Fruit fly (Drosophila melanogaster) whole organism, wandering third instar larva: ENCODE results near the gene CG13461.

Experiments used
- Abd-B ChIP-seq: fragments of >200 bp; optimal IDR thresholded peaks from 2 replicates; lab custom pipeline; 2017; ENCODE audit warnings: missing biosample characterization, missing genetic modification characterization
- CG32264 ChIP-seq: fragments of 200-800 bp; sonication (Bioruptor generic); optimal IDR thresholded peaks from 2 replicates; lab custom pipeline; 2016; ENCODE audit warnings: missing biosample characterization, missing genetic modification characterization
- CG9705 ChIP-seq: fragments of 200-800 bp; sonication (Bioruptor generic); optimal IDR thresholded peaks from 2 replicates; lab custom pipeline; 2018; ENCODE audit warnings: missing biosample characterization, mild to moderate bottlenecking, missing genetic modification characterization
- CrebA ChIP-seq: fragments of 200-800 bp; sonication (Bioruptor generic); optimal IDR thresholded peaks from 2 replicates; lab custom pipeline; 2016; ENCODE audit warnings: missing biosample characterization, mild to moderate bottlenecking, missing genetic modification characterization, borderline replicate concordance
- Dfd ChIP-seq: fragments of >200 bp; optimal IDR thresholded peaks from 2 replicates; lab custom pipeline; 2017; ENCODE audit warnings: missing biosample characterization, missing genetic modification characterization
- Dif ChIP-seq: fragments of 200-275, 200-300 bp; sonication (Bioruptor generic); optimal IDR thresholded peaks from 2 replicates; lab custom pipeline; 2018; ENCODE audit warnings: missing biosample characterization, missing genetic modification characterization; ENCODE audit not compliant: partially characterized antibody
- GATAd ChIP-seq: sonication (Bioruptor generic); optimal IDR thresholded peaks from 2 replicates; lab custom pipeline; 2016; ENCODE audit warnings: missing biosample characterization, missing genetic modification characterization
- HLH106 ChIP-seq: fragments of 200-800 bp; optimal IDR thresholded peaks from 3 replicates; lab custom pipeline; 2019; ENCODE audit warnings: missing biosample characterization, mild to moderate bottlenecking, missing genetic modification characterization, moderate library complexity
- Hnf4 ChIP-seq: fragments of 200-800 bp; sonication (Bioruptor generic); optimal IDR thresholded peaks from 2 replicates; lab custom pipeline; 2016; ENCODE audit warnings: missing biosample characterization, mild to moderate bottlenecking, missing genetic modification characterization
- Hr78 ChIP-seq: fragments of >200 bp; optimal IDR thresholded peaks from 2 replicates; lab custom pipeline; 2017; ENCODE audit warnings: missing biosample characterization, missing genetic modification characterization
- Hr83 ChIP-seq: fragments of 200-300 bp; sonication (Bioruptor generic); optimal IDR thresholded peaks from 2 replicates; lab custom pipeline; 2016; ENCODE audit warnings: missing biosample characterization, mild to moderate bottlenecking, missing genetic modification characterization, moderate library complexity; ENCODE audit not compliant: poor library complexity, severe bottlenecking
- Jra ChIP-seq: sonication (Bioruptor generic); optimal IDR thresholded peaks from 2 replicates; lab custom pipeline; 2016; ENCODE audit warnings: missing biosample characterization, missing genetic modification characterization
- Mio ChIP-seq: sonication (Bioruptor generic); optimal IDR thresholded peaks from 2 replicates; lab custom pipeline; 2016; ENCODE audit warnings: missing biosample characterization, missing genetic modification characterization
- Myc ChIP-seq: fragments of >200 bp; optimal IDR thresholded peaks from 2 replicates; lab custom pipeline; 2017
- N ChIP-seq: fragments of >200 bp; optimal IDR thresholded peaks from 2 replicates; lab custom pipeline; 2018; ENCODE audit warnings: missing biosample characterization, missing external identifiers, missing genetic modification characterization
- OdsH ChIP-seq: fragments of 200-800 bp; sonication (Bioruptor generic); optimal IDR thresholded peaks from 2 replicates; lab custom pipeline; 2016; ENCODE audit warnings: missing biosample characterization, mild to moderate bottlenecking, missing genetic modification characterization
- Rel ChIP-seq, 2 experiments: fragments of 200-800 bp; sonication (Bioruptor generic) in 1 of 2; optimal IDR thresholded peaks; 2 replicates in 1 of 2; 3 replicates in 1 of 2; lab custom pipeline; 2016 to 2019; ENCODE audit warnings: mild to moderate bottlenecking in 2 of 2, missing biosample characterization in 2 of 2, missing genetic modification characterization in 2 of 2, moderate library complexity in 1 of 2
- Sp1 ChIP-seq: fragments of 200-800 bp; sonication (Bioruptor generic); optimal IDR thresholded peaks from 3 replicates; lab custom pipeline; 2019; ENCODE audit warnings: missing biosample characterization, mild to moderate bottlenecking, missing genetic modification characterization, moderate library complexity
- Vsx2 ChIP-seq: fragments of 200-300, 225-300 bp; sonication (Bioruptor generic); optimal IDR thresholded peaks from 2 replicates; lab custom pipeline; 2018; ENCODE audit warnings: missing biosample characterization, missing genetic modification characterization; ENCODE audit not compliant: partially characterized antibody
- br ChIP-seq: fragments of 200-800 bp; sonication (Bioruptor generic); optimal IDR thresholded peaks from 2 replicates; lab custom pipeline; 2016; ENCODE audit warnings: missing biosample characterization, missing genetic modification characterization
- brk ChIP-seq: fragments of 200-800 bp; sonication (Bioruptor generic); optimal IDR thresholded peaks from 2 replicates; lab custom pipeline; 2016; ENCODE audit warnings: missing biosample characterization, mild to moderate bottlenecking, missing genetic modification characterization
- dl ChIP-seq, 2 experiments: fragments of 175-275, 200-275 bp in 1 of 2; fragments of 200-275 bp in 1 of 2; sonication (Bioruptor generic); optimal IDR thresholded peaks; lab custom pipeline; 2018; ENCODE audit warnings: mild to moderate bottlenecking in 2 of 2, missing biosample characterization in 2 of 2, missing genetic modification characterization in 2 of 2, moderate library complexity in 2 of 2; ENCODE audit not compliant: partially characterized antibody in 2 of 2, insufficient read depth in 1 of 2
- dmrt93B ChIP-seq: fragments of 200-800 bp; sonication (Bioruptor generic); optimal IDR thresholded peaks from 2 replicates; lab custom pipeline; 2018; ENCODE audit warnings: missing biosample characterization, mild to moderate bottlenecking, missing genetic modification characterization
- dsf ChIP-seq: sonication (Bioruptor generic); optimal IDR thresholded peaks from 2 replicates; lab custom pipeline; 2016; ENCODE audit warnings: missing biosample characterization, missing genetic modification characterization, borderline replicate concordance
- ey ChIP-seq: fragments of 200-800 bp; sonication (Bioruptor generic); optimal IDR thresholded peaks from 2 replicates; lab custom pipeline; 2016; ENCODE audit warnings: missing biosample characterization, missing genetic modification characterization
- foxo ChIP-seq, 2 experiments: fragments of 200-800 bp; sonication (Bioruptor generic); optimal IDR thresholded peaks; 2 replicates in 1 of 2; 3 replicates in 1 of 2; lab custom pipeline; 2016 to 2017; ENCODE audit warnings: missing biosample characterization in 2 of 2, missing genetic modification characterization in 2 of 2
- fru ChIP-seq: fragments of 200-800 bp; sonication (Bioruptor generic); optimal IDR thresholded peaks from 3 replicates; lab custom pipeline; 2016; ENCODE audit warnings: missing biosample characterization, mild to moderate bottlenecking, missing genetic modification characterization
- h ChIP-seq: fragments of 200-800 bp; sonication (Bioruptor generic); optimal IDR thresholded peaks from 3 replicates; lab custom pipeline; 2016; ENCODE audit warnings: missing biosample characterization, mild to moderate bottlenecking, missing genetic modification characterization
- jim ChIP-seq: fragments of 175-275, 200-325 bp; sonication (Bioruptor generic); optimal IDR thresholded peaks from 2 replicates; lab custom pipeline; 2016; ENCODE audit warnings: missing biosample characterization, mild to moderate bottlenecking, missing genetic modification characterization
- lola ChIP-seq: fragments of >200 bp; optimal IDR thresholded peaks from 2 replicates; lab custom pipeline; 2017; ENCODE audit warnings: missing biosample characterization, missing genetic modification characterization
- pan ChIP-seq: fragments of >200 bp; optimal IDR thresholded peaks from 2 replicates; lab custom pipeline; 2017
- psq ChIP-seq: fragments of 200-800 bp; sonication (Bioruptor generic); optimal IDR thresholded peaks from 3 replicates; lab custom pipeline; 2017; ENCODE audit warnings: missing biosample characterization, mild to moderate bottlenecking, missing genetic modification characterization, moderate library complexity
- rgr ChIP-seq: fragments of 200-800 bp; sonication (Bioruptor generic); optimal IDR thresholded peaks from 3 replicates; lab custom pipeline; 2016; ENCODE audit warnings: missing biosample characterization, mild to moderate bottlenecking, missing genetic modification characterization
- sage ChIP-seq: fragments of 200-800 bp; sonication (Bioruptor generic); optimal IDR thresholded peaks from 2 replicates; lab custom pipeline; 2016; ENCODE audit warnings: missing biosample characterization, mild to moderate bottlenecking, missing genetic modification characterization
- sv ChIP-seq: fragments of 200-800 bp; sonication (Bioruptor generic); optimal IDR thresholded peaks from 3 replicates; lab custom pipeline; 2016; ENCODE audit warnings: missing biosample characterization, missing genetic modification characterization
- tai ChIP-seq: sonication (Bioruptor generic); optimal IDR thresholded peaks from 2 replicates; lab custom pipeline; 2016; ENCODE audit warnings: missing biosample characterization, missing genetic modification characterization
- usp ChIP-seq: fragments of >200 bp; optimal IDR thresholded peaks from 2 replicates; lab custom pipeline; 2017; ENCODE audit warnings: missing biosample characterization, missing genetic modification characterization
- woc ChIP-seq: sonication (Bioruptor generic); optimal IDR thresholded peaks from 2 replicates; lab custom pipeline; 2016; ENCODE audit warnings: missing biosample characterization, mild to moderate bottlenecking, missing genetic modification characterization

Gene CG13461

DNA sequence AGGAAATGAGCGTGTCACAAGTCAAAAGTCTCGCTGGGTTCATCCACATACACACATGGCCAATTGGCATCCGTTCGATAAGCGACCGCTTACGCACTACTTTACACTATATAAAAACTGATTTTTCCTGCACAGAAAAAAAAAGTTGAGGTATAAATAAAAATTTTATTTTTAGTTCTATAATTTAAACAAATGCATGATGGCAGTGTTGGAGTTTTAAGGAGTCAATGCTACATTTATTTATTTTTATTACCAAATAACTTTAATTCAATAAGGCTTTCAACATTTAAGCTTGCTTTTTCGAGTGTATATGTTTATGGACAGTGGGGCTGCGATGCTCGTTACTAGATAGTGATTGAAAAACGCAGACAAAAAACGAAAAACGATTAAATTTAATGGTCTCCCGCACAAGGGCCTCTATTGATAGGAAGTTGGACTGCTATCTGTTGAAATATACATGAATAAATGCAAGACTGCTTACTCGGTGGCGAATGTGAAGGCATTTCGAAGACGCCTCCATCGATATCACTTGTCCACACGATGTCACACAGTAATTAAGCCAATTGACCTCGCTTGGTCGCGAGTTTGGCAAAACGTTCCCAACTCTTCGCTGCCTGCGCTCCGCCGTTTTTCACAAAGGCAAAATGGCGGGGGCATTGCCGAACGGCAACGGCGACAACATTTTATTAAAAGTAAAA is 40.5 kb downstream of the CG13461 start:
- TF ChIP-seq jim (GFP tag; lab: Kevin White, UChicago) = no peak
- TF ChIP-seq lola (GFP tag; lab: Kevin White, UChicago) = no peak
- no peak for TF ChIP-seq GATAd (GFP tag; lab: Kevin White, UChicago)
- TF ChIP-seq Jra (GFP tag; lab: Kevin White, UChicago) = no peak
- no peak for TF ChIP-seq CrebA
- TF ChIP-seq HLH106 (tag; lab: Kevin White, UChicago) = peak; percentile 29
- no peak for TF ChIP-seq sage (GFP tag; lab: Kevin White, UChicago)
- peak; percentile 9 for TF ChIP-seq h (GFP tag; lab: Kevin White, UChicago)
- no peak for TF ChIP-seq tai (GFP tag; lab: Kevin White, UChicago)
- no peak for TF ChIP-seq OdsH (GFP tag; lab: Kevin White, UChicago)
- TF ChIP-seq dsf = no peak
- TF ChIP-seq Hr78 (GFP tag; lab: Kevin White, UChicago) = no peak
- no peak for TF ChIP-seq dmrt93B (GFP tag; lab: Kevin White, UChicago)
- TF ChIP-seq ey (GFP tag; lab: Kevin White, UChicago) = no peak
- peak; percentile 0 for TF ChIP-seq sv
- no peak for TF ChIP-seq brk (GFP tag; lab: Kevin White, UChicago)
- TF ChIP-seq CG32264 (GFP tag; lab: Kevin White, UChicago) = no peak
- peak; percentile 21 for TF ChIP-seq br
- TF ChIP-seq dl (GFP tag; optimal IDR thresholded peaks at IDR 0.05; lab: Kevin White, UChicago; ENCODE audit: insufficient read depth in 1 of 2, partially characterized antibody in 2 of 2) = no peak
- TF ChIP-seq CG9705 (GFP tag; lab: Kevin White, UChicago) = no peak
- TF ChIP-seq Myc (lab: Kevin White, UChicago) = no peak
- TF ChIP-seq woc (GFP tag; lab: Kevin White, UChicago) = no peak
- no peak for TF ChIP-seq Mio (GFP tag; lab: Kevin White, UChicago)
- no peak for TF ChIP-seq Dfd (GFP tag; lab: Kevin White, UChicago)
- no peak for TF ChIP-seq Hr83 (GFP tag; lab: Kevin White, UChicago)
- peak; percentile 43 for TF ChIP-seq rgr
- TF ChIP-seq Dif = no peak
- TF ChIP-seq foxo (GFP tag; optimal IDR thresholded peaks at IDR 0.05; lab: Kevin White, UChicago) = peak in 1 of 2 experiments; percentile 50
- TF ChIP-seq N (GFP tag; lab: Kevin White, UChicago) = no peak
- TF ChIP-seq psq (GFP tag; lab: Kevin White, UChicago) = peak; percentile 24
- TF ChIP-seq Sp1 = peak; percentile 29
- TF ChIP-seq Hnf4 = peak; percentile 5
- TF ChIP-seq Vsx2 = no peak
- TF ChIP-seq Abd-B (GFP tag; lab: Kevin White, UChicago) = no peak
- no peak for TF ChIP-seq Rel (GFP tag; optimal IDR thresholded peaks at IDR 0.05; lab: Kevin White, UChicago)
- TF ChIP-seq Rel (tag; optimal IDR thresholded peaks at IDR 0.05; lab: Kevin White, UChicago) = no peak
- TF ChIP-seq fru (GFP tag; lab: Kevin White, UChicago) = peak; percentile 24
- TF ChIP-seq usp = no peak
- TF ChIP-seq pan (lab: Kevin White, UChicago) = no peak

dm6 chr3L:15011142-15011541 is 41.1 kb downstream of the CG13461 start:
- TF ChIP-seq N (GFP tag; lab: Kevin White, UChicago) = no peak
- TF ChIP-seq Vsx2 = no peak
- TF ChIP-seq foxo (GFP tag; optimal IDR thresholded peaks at IDR 0.05; lab: Kevin White, UChicago) = no peak
- TF ChIP-seq tai (GFP tag; lab: Kevin White, UChicago) = no peak
- TF ChIP-seq Abd-B (GFP tag; lab: Kevin White, UChicago) = no peak

DNA sequence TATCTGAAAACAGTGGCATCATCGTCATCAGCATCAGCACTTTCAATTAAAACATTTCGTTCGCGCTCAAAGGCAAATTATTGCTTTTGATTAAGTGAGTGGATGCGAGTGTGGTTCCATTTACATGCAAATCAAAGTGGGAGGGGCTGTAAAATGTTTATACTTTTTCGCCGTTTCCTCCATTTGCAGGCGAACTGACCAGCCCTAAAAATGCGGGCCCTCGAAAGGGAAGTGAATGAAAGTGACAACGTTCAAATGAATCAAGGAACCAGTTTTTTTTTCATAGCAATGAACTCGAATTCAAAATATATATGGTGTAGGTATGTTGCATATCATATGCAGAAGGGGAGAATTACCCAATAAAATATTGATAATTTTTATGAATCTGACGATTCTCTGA is 41.7 kb downstream of the CG13461 start:
- no peak for TF ChIP-seq br
- TF ChIP-seq N (GFP tag; lab: Kevin White, UChicago) = no peak
- no peak for TF ChIP-seq CrebA
- TF ChIP-seq Rel (GFP tag; optimal IDR thresholded peaks at IDR 0.05; lab: Kevin White, UChicago) = no peak
- TF ChIP-seq Rel (tag; optimal IDR thresholded peaks at IDR 0.05; lab: Kevin White, UChicago) = no peak
- TF ChIP-seq dmrt93B (GFP tag; lab: Kevin White, UChicago) = no peak
- TF ChIP-seq GATAd (GFP tag; lab: Kevin White, UChicago) = no peak
- no peak for TF ChIP-seq Mio (GFP tag; lab: Kevin White, UChicago)
